Worm (Caenorhabditis elegans): ENCODE results near the gene chca-1.

The chca-1 gene

DNA sequence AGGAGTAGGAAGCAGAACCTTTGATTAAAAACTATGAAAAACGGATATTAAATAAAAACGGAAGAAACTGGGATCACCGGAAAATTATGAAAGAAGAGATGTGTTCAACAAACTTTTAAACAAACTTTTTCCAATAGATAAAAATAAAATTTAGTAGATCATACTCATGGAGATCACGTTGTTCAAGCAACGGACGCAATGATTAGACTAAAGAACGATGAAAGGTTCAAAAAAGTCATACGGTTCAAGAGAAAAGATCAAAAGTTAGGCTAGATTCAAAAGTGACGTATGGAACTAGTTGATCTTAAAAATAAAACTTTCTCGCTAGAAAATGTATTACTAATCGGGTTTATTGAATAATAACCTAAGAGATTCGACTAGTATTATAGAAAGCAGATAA lies 19.1 kb upstream of the chca-1 start:
- no peak for TF ChIP-seq unc-39 (tag; optimal IDR thresholded peaks at IDR 0.05)
- no peak for TF ChIP-seq lsy-2 (tag; optimal IDR thresholded peaks at IDR 0.05)
- TF ChIP-seq nhr-12 (tag; optimal IDR thresholded peaks at IDR 0.05) = no peak
- no peak for TF ChIP-seq sptf-1 (tag; optimal IDR thresholded peaks at IDR 0.05)
- TF ChIP-seq drap-1 (GFP tag; optimal IDR thresholded peaks at IDR 0.05) = no peak
- no peak for TF ChIP-seq nhr-237 (tag; optimal IDR thresholded peaks at IDR 0.05)
- no peak for TF ChIP-seq mls-2 (tag; optimal IDR thresholded peaks at IDR 0.05)
- no peak for TF ChIP-seq cnd-1 (tag; optimal IDR thresholded peaks at IDR 0.05)
- TF ChIP-seq snpc-4 (tag; optimal IDR thresholded peaks at IDR 0.05) = no peak

DNA sequence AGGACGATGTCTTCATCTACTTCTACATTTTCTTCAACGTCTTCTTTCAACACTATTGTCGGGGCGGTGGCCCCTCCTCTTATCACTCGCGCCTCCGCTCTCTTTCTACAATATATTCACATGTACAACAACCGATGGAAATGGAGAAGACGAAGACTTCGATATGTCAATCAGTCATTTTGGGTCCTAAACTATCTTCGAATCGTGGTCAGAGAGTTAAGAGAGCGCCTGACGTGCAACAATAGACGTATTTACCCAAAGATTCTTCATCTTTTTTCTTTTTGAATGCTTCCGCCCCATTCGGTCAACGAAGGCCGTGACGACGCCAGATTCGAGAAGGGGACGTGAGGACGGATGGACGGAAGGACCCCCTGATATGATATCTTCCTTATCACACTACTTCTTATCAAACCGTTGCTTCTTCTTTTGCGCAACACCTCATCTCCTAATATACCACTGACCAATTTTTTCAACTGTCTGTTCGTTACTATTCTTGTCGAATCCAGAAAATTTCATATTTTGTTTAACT lies 18.2 kb upstream of the chca-1 start:
- TF ChIP-seq tbx-8 (GFP tag; optimal IDR thresholded peaks at IDR 0.05) (no peak), flh-1 (GFP tag; optimal IDR thresholded peaks at IDR 0.05) (no peak)

DNA sequence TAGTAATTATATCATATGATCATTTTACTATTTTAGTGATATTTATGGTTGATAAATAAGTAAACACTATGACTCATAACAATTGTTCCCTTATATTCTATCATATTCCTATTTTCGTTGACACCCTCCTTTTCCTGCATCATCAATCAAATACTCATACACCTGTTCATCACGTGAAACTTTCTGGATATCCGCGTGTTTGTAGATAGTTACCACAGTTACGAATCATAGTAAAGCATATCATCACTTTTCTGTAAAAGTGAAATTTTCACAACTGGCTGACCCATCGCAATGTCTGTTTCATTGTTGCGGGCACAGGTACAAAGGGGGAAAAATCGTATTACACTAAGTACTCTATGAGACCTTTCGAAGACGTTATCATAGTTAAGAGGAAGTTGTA lies 17.3 kb upstream of the chca-1 start:
- TF ChIP-seq nhr-28 (tag; optimal IDR thresholded peaks at IDR 0.05) (no peak), elt-3 (tag; optimal IDR thresholded peaks at IDR 0.05) (no peak), lsy-2 (tag; optimal IDR thresholded peaks at IDR 0.05) (no peak), zip-8 (tag; optimal IDR thresholded peaks at IDR 0.05) (no peak), sptf-1 (tag; optimal IDR thresholded peaks at IDR 0.05) (no peak), unc-39 (tag; optimal IDR thresholded peaks at IDR 0.05) (no peak), pha-4 (tag; optimal IDR thresholded peaks at IDR 0.05) (no peak), ceh-39 (tag; optimal IDR thresholded peaks at IDR 0.05) (no peak), mls-2 (tag; optimal IDR thresholded peaks at IDR 0.05) (no peak), snpc-4 (tag; optimal IDR thresholded peaks at IDR 0.05) (no peak), flh-1 (GFP tag; optimal IDR thresholded peaks at IDR 0.05) (no peak), lin-13 (tag; optimal IDR thresholded peaks at IDR 0.05) (no peak), drap-1 (GFP tag; optimal IDR thresholded peaks at IDR 0.05) (no peak)

DNA sequence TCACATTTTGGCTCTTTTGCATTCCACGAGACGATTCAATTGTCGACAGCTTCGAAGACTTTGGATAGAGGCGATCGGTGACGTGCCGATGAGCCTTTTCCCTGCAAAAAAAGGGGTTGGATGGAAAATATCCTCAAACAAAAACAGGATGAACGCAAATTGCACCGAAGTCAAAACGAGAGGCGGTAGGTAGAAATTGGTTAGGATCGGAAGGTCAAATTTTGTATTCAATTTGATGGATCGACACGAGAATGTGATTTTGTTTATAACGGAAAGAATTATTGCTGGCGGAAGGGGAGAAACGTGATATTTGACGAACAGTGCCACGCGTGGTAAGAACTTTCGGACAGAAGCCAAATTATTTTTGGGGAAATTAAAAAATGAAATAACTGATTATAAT lies 16.3 kb upstream of the chca-1 start, which contains the start of gene mca-1:
Gene mca-1, minus strand, starts transcription at position 101 of the 400 bp plus-strand sequence.
- TF ChIP-seq ceh-39 (tag; optimal IDR thresholded peaks at IDR 0.05) = no peak
- TF ChIP-seq M03D4.4 (tag; optimal IDR thresholded peaks at IDR 0.05) = no peak
- TF ChIP-seq snpc-4 (tag; optimal IDR thresholded peaks at IDR 0.05) = no peak
- no peak for TF ChIP-seq sptf-1 (tag; optimal IDR thresholded peaks at IDR 0.05)
- TF ChIP-seq flh-1 (GFP tag; optimal IDR thresholded peaks at IDR 0.05) = no peak
- no peak for TF ChIP-seq hlh-1 (tag; optimal IDR thresholded peaks at IDR 0.05)
- no peak for TF ChIP-seq zip-8 (tag; optimal IDR thresholded peaks at IDR 0.05)
- no peak for TF ChIP-seq ceh-43 (GFP tag; optimal IDR thresholded peaks at IDR 0.05)
- TF ChIP-seq tbx-8 (GFP tag; optimal IDR thresholded peaks at IDR 0.05) = no peak
- no peak for TF ChIP-seq mls-2 (tag; optimal IDR thresholded peaks at IDR 0.05)
- no peak for TF ChIP-seq ceh-83 (GFP tag; optimal IDR thresholded peaks at IDR 0.05)

DNA sequence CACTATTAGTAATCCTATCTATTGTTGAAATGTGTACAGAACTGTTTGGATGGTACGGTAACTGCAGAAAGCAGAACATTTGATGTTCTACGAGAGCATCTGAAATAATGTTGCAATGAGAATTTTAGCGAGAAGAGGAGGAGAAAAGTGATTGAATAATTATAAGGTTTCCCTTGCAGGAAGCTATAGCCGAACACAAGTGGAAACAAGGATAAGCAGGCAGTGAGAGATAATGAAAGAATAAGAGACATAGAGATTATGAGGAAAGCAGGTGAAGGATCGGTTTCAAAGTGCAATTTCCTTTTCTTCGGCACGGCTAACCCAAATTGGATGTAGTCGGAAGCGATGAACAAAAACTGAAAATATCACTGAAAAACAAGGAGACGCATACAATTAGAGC lies 9.3 kb upstream of the chca-1 start, which contains the start of gene del-2:
Gene del-2, minus strand, starts transcription at position 101 of the 400 bp plus-strand sequence.
- no peak for TF ChIP-seq lsy-2 (tag; optimal IDR thresholded peaks at IDR 0.05)
- no peak for TF ChIP-seq sem-2 (GFP tag; optimal IDR thresholded peaks at IDR 0.05)
- no peak for TF ChIP-seq unc-39 (tag; optimal IDR thresholded peaks at IDR 0.05)
- peak; percentile 26 for TF ChIP-seq ham-2 (GFP tag; optimal IDR thresholded peaks at IDR 0.05)
- no peak for TF ChIP-seq zip-8 (tag; optimal IDR thresholded peaks at IDR 0.05)
- no peak for TF ChIP-seq snpc-4 (tag; optimal IDR thresholded peaks at IDR 0.05)
- TF ChIP-seq hlh-1 (tag; optimal IDR thresholded peaks at IDR 0.05) = no peak
- no peak for TF ChIP-seq ceh-43 (GFP tag; optimal IDR thresholded peaks at IDR 0.05)
- peak; percentile 26 for TF ChIP-seq ces-1 (GFP tag; optimal IDR thresholded peaks at IDR 0.05)
- TF ChIP-seq elt-3 (tag; optimal IDR thresholded peaks at IDR 0.05) = no peak
- TF ChIP-seq M03D4.4 (tag; optimal IDR thresholded peaks at IDR 0.05) = no peak

DNA sequence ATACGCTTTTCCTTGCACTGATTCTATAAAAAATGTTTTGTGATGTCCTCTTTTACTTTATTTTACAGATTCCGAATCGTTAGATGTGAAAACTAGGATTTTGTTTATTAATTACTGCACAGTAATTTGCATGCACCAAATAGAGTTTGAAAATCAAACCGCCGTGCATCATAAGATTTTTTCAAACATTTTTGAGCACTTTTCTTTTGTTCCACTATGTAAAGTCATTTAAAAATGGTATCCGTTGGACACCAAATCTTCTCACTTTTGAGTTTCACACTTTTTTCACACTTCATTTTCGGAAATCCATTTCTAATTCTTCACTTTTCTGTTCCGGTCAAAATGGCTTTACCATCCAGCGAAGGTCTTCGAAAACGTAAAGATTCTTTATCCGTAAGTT lies 8.0 kb upstream of the chca-1 start, which contains the start of gene degl-2:
Gene degl-2, plus strand, starts transcription at position 301 of the 400 bp plus-strand sequence.
- TF ChIP-seq ceh-39 (tag; optimal IDR thresholded peaks at IDR 0.05) (no peak), elt-1 (tag; optimal IDR thresholded peaks at IDR 0.05; ENCODE audit: borderline replicate concordance, insufficient read depth) (no peak), mab-5 (tag; optimal IDR thresholded peaks at IDR 0.05) (no peak), lin-32 (GFP tag; optimal IDR thresholded peaks at IDR 0.05) (no peak), nhr-237 (tag; optimal IDR thresholded peaks at IDR 0.05) (no peak), lsy-2 (tag; optimal IDR thresholded peaks at IDR 0.05) (no peak), pha-4 (tag; optimal IDR thresholded peaks at IDR 0.05) (no peak), ceh-83 (GFP tag; optimal IDR thresholded peaks at IDR 0.05) (no peak), nhr-12 (tag; optimal IDR thresholded peaks at IDR 0.05) (no peak), flh-1 (GFP tag; optimal IDR thresholded peaks at IDR 0.05) (no peak), tbx-8 (GFP tag; optimal IDR thresholded peaks at IDR 0.05) (no peak), blmp-1 (tag; optimal IDR thresholded peaks at IDR 0.05) (no peak), unc-62 (GFP tag; optimal IDR thresholded peaks at IDR 0.05) (no peak), cnd-1 (tag; optimal IDR thresholded peaks at IDR 0.05) (no peak), nhr-2 (tag; optimal IDR thresholded peaks at IDR 0.05) (no peak), bed-3 (GFP tag; optimal IDR thresholded peaks at IDR 0.05) (no peak), lin-13 (tag; optimal IDR thresholded peaks at IDR 0.05) (no peak), sem-2 (GFP tag; optimal IDR thresholded peaks at IDR 0.05) (no peak)
